Worm (Caenorhabditis elegans): ENCODE measurements around the gene F23F12.13.
A peak's percentile ranks its signal among the peaks of the same experiment; 100 is the strongest.

The F23F12.13 gene

ce11 chrIII:6459820-6460219 lies 35.7 kb upstream of the F23F12.13 start, which contains the start of gene algn-1:
Gene algn-1 (plus strand): TSS chrIII:6460120.
- TF ChIP-seq snpc-4 (tag; optimal IDR thresholded peaks at IDR 0.05) = no peak

- TF ChIP-seq elt-3 (tag; optimal IDR thresholded peaks at IDR 0.05) (no peak), tbx-8 (GFP tag; optimal IDR thresholded peaks at IDR 0.05) (no peak), unc-120 (tag; optimal IDR thresholded peaks at IDR 0.05; ENCODE audit: poor library complexity, severe bottlenecking) (no peak), ceh-83 (GFP tag; optimal IDR thresholded peaks at IDR 0.05) (no peak), sptf-1 (tag; optimal IDR thresholded peaks at IDR 0.05) (no peak), bed-3 (GFP tag; optimal IDR thresholded peaks at IDR 0.05) (no peak), cnd-1 (tag; optimal IDR thresholded peaks at IDR 0.05) (no peak), mls-2 (tag; optimal IDR thresholded peaks at IDR 0.05) (no peak), nhr-76 (tag; optimal IDR thresholded peaks at IDR 0.05) (no peak), lin-32 (GFP tag; optimal IDR thresholded peaks at IDR 0.05) (no peak), unc-39 (tag; optimal IDR thresholded peaks at IDR 0.05) (no peak), drap-1 (GFP tag; optimal IDR thresholded peaks at IDR 0.05) (no peak), lin-13 (tag; optimal IDR thresholded peaks at IDR 0.05) (no peak), mep-1 (tag; optimal IDR thresholded peaks at IDR 0.05) (no peak), ham-2 (GFP tag; optimal IDR thresholded peaks at IDR 0.05) (no peak), hlh-1 (tag; optimal IDR thresholded peaks at IDR 0.05) (no peak), ceh-39 (tag; optimal IDR thresholded peaks at IDR 0.05) (no peak), unc-62 (GFP tag; optimal IDR thresholded peaks at IDR 0.05) (no peak), M03D4.4 (tag; optimal IDR thresholded peaks at IDR 0.05) (no peak)
Measured at ce11 chrIII:6462610-6463009, 32.9 kb upstream of the F23F12.13 start, which contains the start of gene T26A5.8. Gene T26A5.8 (minus strand): TSS chrIII:6462856.

- TF ChIP-seq nhr-2 (tag; optimal IDR thresholded peaks at IDR 0.05) = no peak
- no peak for TF ChIP-seq lin-13 (tag; optimal IDR thresholded peaks at IDR 0.05)
- TF ChIP-seq unc-39 (tag; optimal IDR thresholded peaks at IDR 0.05) = no peak
- TF ChIP-seq lin-32 (GFP tag; optimal IDR thresholded peaks at IDR 0.05) = no peak
- no peak for TF ChIP-seq mab-5 (tag; optimal IDR thresholded peaks at IDR 0.05)
- no peak for TF ChIP-seq nhr-76 (tag; optimal IDR thresholded peaks at IDR 0.05)
- TF ChIP-seq ces-1 (GFP tag; optimal IDR thresholded peaks at IDR 0.05) = no peak
- no peak for TF ChIP-seq drap-1 (GFP tag; optimal IDR thresholded peaks at IDR 0.05)
- TF ChIP-seq nhr-237 (tag; optimal IDR thresholded peaks at IDR 0.05) = no peak
- TF ChIP-seq lsy-2 (tag; optimal IDR thresholded peaks at IDR 0.05) = no peak
- no peak for TF ChIP-seq elt-3 (tag; optimal IDR thresholded peaks at IDR 0.05)
- TF ChIP-seq pha-4 (tag; optimal IDR thresholded peaks at IDR 0.05) = no peak
- TF ChIP-seq ham-2 (GFP tag; optimal IDR thresholded peaks at IDR 0.05) = no peak
- TF ChIP-seq snpc-4 (tag; optimal IDR thresholded peaks at IDR 0.05) = no peak
- TF ChIP-seq ceh-43 (GFP tag; optimal IDR thresholded peaks at IDR 0.05) = no peak
- TF ChIP-seq elt-1 (tag; optimal IDR thresholded peaks at IDR 0.05; ENCODE audit: borderline replicate concordance, insufficient read depth) = no peak
- TF ChIP-seq M03D4.4 (tag; optimal IDR thresholded peaks at IDR 0.05) = no peak
Measured at ce11 chrIII:6463679-6464078, 31.8 kb upstream of the F23F12.13 start, which contains the start of gene dlc-1. Gene dlc-1 (minus strand): TSS chrIII:6463779.

ce11 chrIII:6464113-6464571 lies 31.3 kb upstream of the F23F12.13 start:
- TF ChIP-seq ces-1 (GFP tag; optimal IDR thresholded peaks at IDR 0.05) (no peak), unc-62 (GFP tag; optimal IDR thresholded peaks at IDR 0.05) (no peak), drap-1 (GFP tag; optimal IDR thresholded peaks at IDR 0.05) (peak; percentile 22), pha-4 (tag; optimal IDR thresholded peaks at IDR 0.05) (peak; percentile 39), hlh-1 (tag; optimal IDR thresholded peaks at IDR 0.05) (peak; percentile 46), sptf-1 (tag; optimal IDR thresholded peaks at IDR 0.05) (peak; percentile 66), nhr-76 (tag; optimal IDR thresholded peaks at IDR 0.05) (no peak), unc-120 (tag; optimal IDR thresholded peaks at IDR 0.05; ENCODE audit: poor library complexity, severe bottlenecking) (peak; percentile 72), bed-3 (GFP tag; optimal IDR thresholded peaks at IDR 0.05) (no peak), mls-2 (tag; optimal IDR thresholded peaks at IDR 0.05) (no peak), ceh-83 (GFP tag; optimal IDR thresholded peaks at IDR 0.05) (no peak), ceh-43 (GFP tag; optimal IDR thresholded peaks at IDR 0.05) (no peak), ceh-39 (tag; optimal IDR thresholded peaks at IDR 0.05) (no peak), M03D4.4 (tag; optimal IDR thresholded peaks at IDR 0.05) (peak; percentile 64), mep-1 (tag; optimal IDR thresholded peaks at IDR 0.05) (no peak), elt-1 (tag; optimal IDR thresholded peaks at IDR 0.05; ENCODE audit: borderline replicate concordance, insufficient read depth) (no peak), lin-32 (GFP tag; optimal IDR thresholded peaks at IDR 0.05) (no peak), lsy-2 (tag; optimal IDR thresholded peaks at IDR 0.05) (no peak), snpc-4 (tag; optimal IDR thresholded peaks at IDR 0.05) (no peak), ham-2 (GFP tag; optimal IDR thresholded peaks at IDR 0.05) (peak; percentile 27), nhr-237 (tag; optimal IDR thresholded peaks at IDR 0.05) (peak; percentile 48)

- TF ChIP-seq unc-120 (tag; optimal IDR thresholded peaks at IDR 0.05; ENCODE audit: poor library complexity, severe bottlenecking) (no peak), ztf-11 (tag; optimal IDR thresholded peaks at IDR 0.05) (no peak), nhr-237 (tag; optimal IDR thresholded peaks at IDR 0.05) (no peak), lsy-2 (tag; optimal IDR thresholded peaks at IDR 0.05) (no peak), ham-2 (GFP tag; optimal IDR thresholded peaks at IDR 0.05) (no peak), unc-62 (GFP tag; optimal IDR thresholded peaks at IDR 0.05) (no peak), cnd-1 (tag; optimal IDR thresholded peaks at IDR 0.05) (no peak), snpc-4 (tag; optimal IDR thresholded peaks at IDR 0.05) (no peak), nhr-12 (tag; optimal IDR thresholded peaks at IDR 0.05) (no peak), elt-1 (tag; optimal IDR thresholded peaks at IDR 0.05; ENCODE audit: borderline replicate concordance, insufficient read depth) (no peak), sem-2 (GFP tag; optimal IDR thresholded peaks at IDR 0.05) (no peak), nhr-76 (tag; optimal IDR thresholded peaks at IDR 0.05) (no peak), M03D4.4 (tag; optimal IDR thresholded peaks at IDR 0.05) (no peak), ceh-39 (tag; optimal IDR thresholded peaks at IDR 0.05) (no peak)
Measured at ce11 chrIII:6464913-6465312, 30.6 kb upstream of the F23F12.13 start, which contains the start of gene nduf-2.2. Gene nduf-2.2 (plus strand): TSS chrIII:6465222.
